Worm (Caenorhabditis elegans) whole organism, young adult: ENCODE results near the gene R10E11.5.

Source experiments
- C06A6.2 ChIP-seq: fragments of 200-800 bp; sonication (Bioruptor generic); conservative IDR thresholded peaks from 2 replicates; pipeline ENCODE4 v1.3.6; 2022; ENCODE audit warnings: missing genetic modification characterization, missing compliant biosample characterization
- D2030.7 ChIP-seq: fragments of 200-800 bp; sonication (Bioruptor generic); IDR thresholded peaks from 2 replicates; pipeline ENCODE4 v1.3.6; 2022; ENCODE audit warnings: missing genetic modification reagents, missing genetic modification characterization, missing compliant biosample characterization
- F23B12.7 ChIP-seq: sonication (generic microtip); optimal IDR thresholded peaks from 2 replicates; lab custom pipeline; 2017; ENCODE audit warnings: missing genetic modification characterization, mild to moderate bottlenecking, missing compliant biosample characterization, antibody characterized with exemption, moderate library complexity; ENCODE audit not compliant: insufficient read depth
- F33H1.4 ChIP-seq: fragments of 200-800 bp; sonication (Bioruptor generic); IDR thresholded peaks from 2 replicates; pipeline ENCODE4 v1.3.6; 2022; ENCODE audit warnings: missing genetic modification reagents, missing genetic modification characterization, missing compliant biosample characterization
- F39B2.1 ChIP-seq: fragments of 200-800 bp; sonication (Bioruptor generic); IDR thresholded peaks from 2 replicates; pipeline ENCODE4 v1.3.6; 2022; ENCODE audit warnings: missing genetic modification reagents, missing genetic modification characterization, missing compliant biosample characterization
- F49E8.2 ChIP-seq: sonication (generic microtip); optimal IDR thresholded peaks from 3 replicates; lab custom pipeline; 2017; ENCODE audit warnings: missing genetic modification characterization, mild to moderate bottlenecking, missing compliant biosample characterization, antibody characterized with exemption, moderate library complexity; ENCODE audit not compliant: insufficient read depth
- F55B11.4 ChIP-seq: sonication (generic microtip); optimal IDR thresholded peaks from 2 replicates; lab custom pipeline; 2016; ENCODE audit warnings: missing compliant biosample characterization, missing genetic modification characterization, borderline replicate concordance; ENCODE audit not compliant: insufficient read depth
- K11D2.4 ChIP-seq: fragments of 200-800 bp; sonication (Bioruptor generic); IDR thresholded peaks from 2 replicates; pipeline ENCODE4 v1.3.6; 2022; ENCODE audit warnings: missing genetic modification reagents, missing genetic modification characterization, missing compliant biosample characterization
- K12H6.12 ChIP-seq: fragments of 200-800 bp; sonication (Bioruptor generic); optimal IDR thresholded peaks from 2 replicates; lab custom pipeline; 2018; ENCODE audit warnings: mild to moderate bottlenecking, missing genetic modification characterization, missing compliant biosample characterization
- Y53G8AR.9 ChIP-seq: fragments of 200-800 bp; sonication (Bioruptor generic); conservative IDR thresholded peaks from 2 replicates; pipeline ENCODE4 v1.3.6; 2022; ENCODE audit warnings: missing genetic modification reagents, missing genetic modification characterization, missing compliant biosample characterization
- ZK185.1 ChIP-seq: sonication (generic microtip); optimal IDR thresholded peaks from 2 replicates; lab custom pipeline; 2016; ENCODE audit warnings: mild to moderate bottlenecking, missing genetic modification characterization, missing compliant biosample characterization; ENCODE audit not compliant: poor library complexity, severe bottlenecking
- aptf-3 ChIP-seq: fragments of 200-800 bp; sonication (Bioruptor generic); IDR thresholded peaks from 2 replicates; pipeline ENCODE4 v1.3.6; 2022; ENCODE audit warnings: missing genetic modification characterization, missing compliant biosample characterization
- attf-5 ChIP-seq: fragments of 200-800 bp; sonication (Bioruptor generic); optimal IDR thresholded peaks from 2 replicates; lab custom pipeline; 2018; ENCODE audit warnings: mild to moderate bottlenecking, missing genetic modification characterization, missing compliant biosample characterization
- attf-6 ChIP-seq: fragments of 200-800 bp; sonication (Bioruptor generic); IDR thresholded peaks from 2 replicates; pipeline ENCODE4 v1.3.6; 2022; ENCODE audit warnings: missing genetic modification reagents, missing genetic modification characterization, missing compliant biosample characterization
- cebp-1 ChIP-seq, 2 experiments: fragments of 200-800 bp in 1 of 2; sonication (Bioruptor generic) in 1 of 2; sonication (generic microtip) in 1 of 2; IDR thresholded peaks in 1 of 2; optimal IDR thresholded peaks in 1 of 2; 2 replicates each; pipeline versions ENCODE4 v1.3.6 to Lab custom; 2017 to 2022; ENCODE audit warnings: missing compliant biosample characterization in 2 of 2, missing genetic modification characterization in 2 of 2, mild to moderate bottlenecking in 1 of 2, missing genetic modification reagents in 1 of 2, moderate library complexity in 1 of 2
- cebp-2 ChIP-seq: fragments of 200-800 bp; sonication (Bioruptor generic); IDR thresholded peaks from 2 replicates; pipeline ENCODE4 v1.3.6; 2022; ENCODE audit warnings: missing genetic modification characterization, missing compliant biosample characterization
- ceh-27 ChIP-seq: fragments of 200-800 bp; sonication (Bioruptor generic); optimal IDR thresholded peaks from 2 replicates; lab custom pipeline; 2018; ENCODE audit warnings: mild to moderate bottlenecking, missing genetic modification characterization, moderate library complexity, missing compliant biosample characterization
- ceh-79 ChIP-seq: sonication (generic microtip); optimal IDR thresholded peaks from 2 replicates; lab custom pipeline; 2017; ENCODE audit warnings: mild to moderate bottlenecking, missing genetic modification characterization, missing compliant biosample characterization
- ceh-91 ChIP-seq: fragments of 200-800 bp; sonication (Bioruptor generic); IDR thresholded peaks from 2 replicates; pipeline ENCODE4 v1.3.6; 2022; ENCODE audit warnings: missing genetic modification reagents, missing genetic modification characterization, missing compliant biosample characterization
- dox-1 ChIP-seq: fragments of 200-800 bp; sonication (Bioruptor generic); IDR thresholded peaks from 2 replicates; pipeline ENCODE4 v1.3.6; 2022; ENCODE audit warnings: missing genetic modification reagents, missing genetic modification characterization, missing compliant biosample characterization
- dpl-1 ChIP-seq: fragments of 150-350 bp; optimal IDR thresholded peaks from 2 replicates; lab custom pipeline; 2014; ENCODE audit warnings: missing biosample characterization, missing genetic modification reagents, missing genetic modification characterization
- hmg-1.2 ChIP-seq: fragments of 200-800 bp; sonication (Bioruptor generic); IDR thresholded peaks from 2 replicates; pipeline ENCODE4 v1.3.6; 2022; ENCODE audit warnings: missing genetic modification reagents, missing genetic modification characterization, missing compliant biosample characterization
- lag-1 ChIP-seq: fragments of 200-800 bp; sonication (Bioruptor generic); IDR thresholded peaks from 2 replicates; pipeline ENCODE4 v1.3.6; 2022; ENCODE audit warnings: missing genetic modification reagents, missing genetic modification characterization, missing compliant biosample characterization
- lin-26 ChIP-seq: fragments of 200-800 bp; sonication (Bioruptor generic); IDR thresholded peaks from 2 replicates; pipeline ENCODE4 v1.3.6; 2022; ENCODE audit warnings: missing genetic modification reagents, missing genetic modification characterization, missing compliant biosample characterization
- lin-54 ChIP-seq: fragments of 200-800 bp; sonication (Bioruptor generic); optimal IDR thresholded peaks from 2 replicates; lab custom pipeline; 2018; ENCODE audit warnings: mild to moderate bottlenecking, missing genetic modification characterization, missing compliant biosample characterization
- lsl-1 ChIP-seq: fragments of 200-800 bp; sonication (Bioruptor generic); optimal IDR thresholded peaks from 2 replicates; lab custom pipeline; 2018; ENCODE audit warnings: mild to moderate bottlenecking, missing genetic modification characterization, moderate library complexity, missing compliant biosample characterization
- madf-3 ChIP-seq: fragments of 200-800 bp; sonication (Bioruptor generic); IDR thresholded peaks from 2 replicates; pipeline ENCODE4 v1.3.6; 2022; ENCODE audit warnings: missing genetic modification reagents, missing genetic modification characterization, missing compliant biosample characterization
- madf-6 ChIP-seq: fragments of 200-800 bp; sonication (Bioruptor generic); IDR thresholded peaks from 2 replicates; pipeline ENCODE4 v1.3.6; 2022; ENCODE audit warnings: missing genetic modification reagents, missing genetic modification characterization, missing compliant biosample characterization
- madf-8 ChIP-seq: fragments of 200-800 bp; sonication (Bioruptor generic); conservative IDR thresholded peaks from 2 replicates; pipeline ENCODE4 v1.3.6; 2022; ENCODE audit warnings: missing genetic modification reagents, missing genetic modification characterization, missing compliant biosample characterization
- nfyb-1 ChIP-seq: fragments of 200-800 bp; sonication (Bioruptor generic); IDR thresholded peaks from 2 replicates; pipeline ENCODE4 v1.3.6; 2022; ENCODE audit warnings: missing genetic modification reagents, missing genetic modification characterization, missing compliant biosample characterization
- nhr-80 ChIP-seq: sonication (generic microtip); optimal IDR thresholded peaks from 2 replicates; lab custom pipeline; 2016; ENCODE audit warnings: missing genetic modification characterization, missing compliant biosample characterization
- nhr-90 ChIP-seq: sonication (generic microtip); optimal IDR thresholded peaks from 2 replicates; lab custom pipeline; 2016; ENCODE audit warnings: missing genotype, mild to moderate bottlenecking, missing genetic modification characterization, missing compliant biosample characterization
- pbrm-1 ChIP-seq: fragments of 200-800 bp; sonication (Bioruptor generic); IDR thresholded peaks from 2 replicates; pipeline ENCODE4 v1.3.6; 2022; ENCODE audit warnings: missing genetic modification reagents, missing genetic modification characterization, missing compliant biosample characterization
- rcor-1 ChIP-seq: fragments of 200-800 bp; sonication (Bioruptor generic); IDR thresholded peaks from 2 replicates; pipeline ENCODE4 v1.3.6; 2022; ENCODE audit warnings: missing genetic modification reagents, missing genetic modification characterization, missing compliant biosample characterization
- repo-1 ChIP-seq: sonication (generic microtip); optimal IDR thresholded peaks from 2 replicates; lab custom pipeline; 2017; ENCODE audit warnings: mild to moderate bottlenecking, missing genetic modification characterization, missing compliant biosample characterization
- snpc-1.3 ChIP-seq: sonication (generic microtip); optimal IDR thresholded peaks from 2 replicates; lab custom pipeline; 2017; ENCODE audit warnings: missing genetic modification characterization, mild to moderate bottlenecking, missing compliant biosample characterization, antibody characterized with exemption, moderate library complexity, missing genotype, missing genetic modification reagents; ENCODE audit not compliant: insufficient read depth
- snpc-4 ChIP-seq, 5 experiments: fragments of 150-350 bp in 1 of 5; sonication (generic microtip) in 4 of 5; optimal IDR thresholded peaks; 2 replicates each; lab custom pipeline; 2014 to 2018; ENCODE audit warnings: missing genetic modification characterization in 5 of 5, missing biosample characterization in 3 of 5, antibody characterized with exemption in 2 of 5, mild to moderate bottlenecking in 2 of 5, missing compliant biosample characterization in 2 of 5, missing genotype in 2 of 5, moderate library complexity in 2 of 5, missing genetic modification reagents in 1 of 5
- tbx-9 ChIP-seq: sonication (generic microtip); optimal IDR thresholded peaks from 2 replicates; lab custom pipeline; 2016; ENCODE audit warnings: borderline replicate concordance, missing genetic modification characterization, inconsistent platforms, missing compliant biosample characterization
- tlf-1 ChIP-seq: fragments of 200-800 bp; sonication (Bioruptor generic); optimal IDR thresholded peaks from 2 replicates; lab custom pipeline; 2018; ENCODE audit warnings: mild to moderate bottlenecking, missing genetic modification characterization, missing compliant biosample characterization
- unc-130 ChIP-seq: sonication (generic microtip); optimal IDR thresholded peaks from 2 replicates; lab custom pipeline; 2016; ENCODE audit warnings: missing genetic modification reagents, missing genetic modification characterization, missing compliant biosample characterization
- ztf-3 ChIP-seq: fragments of 200-800 bp; sonication (Bioruptor generic); optimal IDR thresholded peaks from 2 replicates; lab custom pipeline; 2018; ENCODE audit warnings: mild to moderate bottlenecking, missing genetic modification characterization, missing compliant biosample characterization
- ztf-6 ChIP-seq: fragments of 200-800 bp; sonication (Bioruptor generic); IDR thresholded peaks from 2 replicates; pipeline ENCODE4 v1.3.6; 2022; ENCODE audit warnings: missing genetic modification reagents, missing genetic modification characterization, missing compliant biosample characterization

R10E11.5 gene

ce11 chrIII:9830502-9830901, 41.0 kb upstream of the R10E11.5 start, which contains the start of gene ZK632.12 (continued):
- TF ChIP-seq lag-1 (GFP tag; lab: Robert Waterston, UW), result no peak

ce11 chrIII:9827163-9827951, 37.9 kb upstream of the R10E11.5 start, which contains the start of the genes ZK632.10 and ZK632.11:
Gene ZK632.10, minus strand, starts transcription at chrIII:9827722.
Gene ZK632.11, plus strand, starts transcription at chrIII:9827915.
- TF ChIP-seq dox-1 (GFP tag; lab: Robert Waterston, UW) (0 out of 2 replicates have a peak, but pooled peaks have one; percentile 20), lin-54 (GFP tag; lab: Kevin White, UChicago) (peak; percentile 31), nhr-90 (tag; lab: Kevin White, UChicago) (no peak), lin-26 (GFP tag; lab: Robert Waterston, UW) (no peak), ceh-79 (tag; lab: Kevin White, UChicago) (no peak), K11D2.4 (GFP tag; lab: Robert Waterston, UW) (no peak), ceh-27 (GFP tag; lab: Kevin White, UChicago) (peak; percentile 20), attf-6 (no peak), tbx-9 (tag; lab: Kevin White, UChicago) (no peak), F49E8.2 (tag; lab: Kevin White, UChicago) (peak; percentile 8), ztf-3 (no peak), F39B2.1 (GFP tag; lab: Robert Waterston, UW) (0 out of 2 replicates have a peak, but pooled peaks have one; percentile 31), cebp-2 (GFP tag; lab: Robert Waterston, UW) (no peak), rcor-1 (GFP tag; lab: Robert Waterston, UW) (peak; percentile 50; the same call in 1 of the 2 replicates), lsl-1 (GFP tag; lab: Kevin White, UChicago) (peak; percentile 83), aptf-3 (GFP tag; lab: Robert Waterston, UW) (no peak), nhr-80 (peak; percentile 56), F23B12.7 (tag; lab: Kevin White, UChicago) (peak; percentile 73), ceh-91 (peak; percentile 53), Y53G8AR.9 (GFP tag; lab: Robert Waterston, UW) (peak; percentile 39; the same call in 1 of the 2 replicates), ZK185.1 (tag; lab: Kevin White, UChicago) (no peak), D2030.7 (peak; percentile 33; the same call in 1 of the 2 replicates), snpc-4 (GFP tag; optimal IDR thresholded peaks at IDR 0.05; lab: Kevin White, UChicago) (no peak), snpc-4 (tag; optimal IDR thresholded peaks at IDR 0.05; lab: Kevin White, UChicago) (peak in 2 of 4 experiments; percentile 16 to 42), cebp-1 (GFP tag; IDR thresholded peaks at IDR 0.05; lab: Robert Waterston, UW) (peak; percentile 91), cebp-1 (tag; optimal IDR thresholded peaks at IDR 0.05; lab: Kevin White, UChicago) (peak; percentile 89), unc-130 (GFP tag; lab: Kevin White, UChicago) (no peak), attf-5 (GFP tag; lab: Kevin White, UChicago) (peak; percentile 17), hmg-1.2 (peak; percentile 44; the same call in 1 of the 2 replicates), nfyb-1 (GFP tag; lab: Robert Waterston, UW) (peak; percentile 49; the same call in 1 of the 2 replicates), F33H1.4 (GFP tag; lab: Robert Waterston, UW) (peak; percentile 66), C06A6.2 (GFP tag; lab: Robert Waterston, UW) (no peak), K12H6.12 (tag; lab: Kevin White, UChicago) (peak; percentile 59), pbrm-1 (GFP tag; lab: Robert Waterston, UW) (peak; percentile 56), repo-1 (tag; lab: Kevin White, UChicago) (no peak), tlf-1 (GFP tag; lab: Kevin White, UChicago) (no peak), F55B11.4 (tag; lab: Kevin White, UChicago) (no peak), madf-6 (GFP tag; lab: Robert Waterston, UW) (peak; percentile 29; the same call in 1 of the 2 replicates), madf-8 (GFP tag; lab: Robert Waterston, UW) (no peak), ztf-6 (GFP tag; lab: Robert Waterston, UW) (no peak), snpc-1.3 (tag; lab: Kevin White, UChicago) (no peak), madf-3 (peak; percentile 37; the same call in 1 of the 2 replicates), dpl-1 (GFP tag; lab: Kevin White, UChicago) (no peak)
